Worm (Caenorhabditis elegans) whole organism, early embryonic: ENCODE data around the gene F41F3.9.

Experiments used
- F13C5.2 ChIP-seq: sonication (generic microtip); optimal IDR thresholded peaks from 2 replicates; lab custom pipeline; 2017; ENCODE audit warnings: mild to moderate bottlenecking, missing genetic modification characterization, inconsistent platforms, missing compliant biosample characterization
- hmg-4 ChIP-seq: fragments of 200-800 bp; sonication (Bioruptor generic); optimal IDR thresholded peaks from 2 replicates; lab custom pipeline; 2018; ENCODE audit warnings: mild to moderate bottlenecking, missing genetic modification characterization, missing compliant biosample characterization

DNA sequence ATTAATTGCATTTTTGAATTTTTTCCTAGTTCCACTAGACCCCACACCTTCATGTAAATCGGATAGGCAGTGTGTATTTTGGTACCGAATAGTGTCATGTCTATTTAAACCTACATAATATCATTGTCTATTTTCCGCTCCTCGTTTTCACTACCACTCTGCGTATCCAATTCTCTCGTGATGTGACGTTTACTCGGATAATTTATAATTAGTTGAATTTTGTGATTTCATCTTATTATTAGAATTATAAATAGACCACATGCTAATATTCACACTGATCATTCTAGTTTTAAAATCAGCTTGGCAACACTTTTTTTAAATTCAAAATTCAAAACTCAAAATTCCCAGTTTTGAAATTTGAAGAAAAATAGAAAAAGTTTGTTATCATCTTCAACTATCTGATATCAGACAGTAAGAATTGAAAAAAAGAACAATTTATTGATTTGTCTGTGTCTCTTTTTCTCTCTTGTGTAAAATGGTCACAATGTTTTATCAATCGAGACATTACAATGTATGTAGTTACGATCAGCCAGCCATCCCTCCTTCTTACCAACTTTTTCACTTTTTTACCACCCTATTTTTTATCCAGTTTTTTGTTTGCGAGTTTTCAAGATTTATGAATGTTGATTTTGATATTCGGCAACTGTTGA, 14.6 kb upstream of the F41F3.9 start:
- TF ChIP-seq hmg-4 (GFP tag; lab: Kevin White, UChicago) = no peak
- no peak for TF ChIP-seq F13C5.2 (tag; lab: Kevin White, UChicago)
